Fruit fly (Drosophila melanogaster) whole organism, embryonic: ENCODE measurements around the gene mRpS7.
A peak's percentile ranks its signal among the peaks of the same experiment; 100 is the strongest.

Experiments used
- ATbp ChIP-seq: fragments of 200-800 bp; sonication (Bioruptor generic); optimal IDR thresholded peaks from 2 replicates; lab custom pipeline; 2017; ENCODE audit warnings: missing biosample characterization, mild to moderate bottlenecking, missing genetic modification characterization, missing genetic modification reagents
- Bgb ChIP-seq: fragments of 200-800 bp; sonication (Bioruptor generic); IDR thresholded peaks from 2 replicates; pipeline ENCODE4 v1.3.6; 2022; ENCODE audit warnings: missing biosample characterization, missing genetic modification characterization; ENCODE audit not compliant: partially characterized antibody
- CG10267 ChIP-seq: fragments of 200-800 bp; sonication (Bioruptor generic); optimal IDR thresholded peaks from 2 replicates; lab custom pipeline; 2018; ENCODE audit warnings: missing biosample characterization, mild to moderate bottlenecking, missing genetic modification characterization, moderate library complexity
- CG12219 ChIP-seq: fragments of 200-800 bp; sonication (Bioruptor generic); optimal IDR thresholded peaks from 3 replicates; lab custom pipeline; 2018; ENCODE audit warnings: missing biosample characterization, mild to moderate bottlenecking, missing genetic modification characterization
- CG12744 ChIP-seq: fragments of 200-800 bp; sonication (Bioruptor generic); optimal IDR thresholded peaks from 2 replicates; lab custom pipeline; 2016; ENCODE audit warnings: missing biosample characterization, missing genetic modification characterization
- CG12769 ChIP-seq: fragments of 200-800 bp; sonication (Bioruptor generic); optimal IDR thresholded peaks from 2 replicates; lab custom pipeline; 2019; ENCODE audit warnings: missing biosample characterization, mild to moderate bottlenecking, missing genetic modification characterization, moderate library complexity
- CG12942 ChIP-seq: fragments of 200-800 bp; sonication (Bioruptor generic); optimal IDR thresholded peaks from 3 replicates; lab custom pipeline; 2016; ENCODE audit warnings: missing biosample characterization, missing genetic modification characterization
- CG14860 ChIP-seq: fragments of 200-800 bp; sonication (Bioruptor generic); IDR thresholded peaks from 3 replicates; pipeline ENCODE4 v1.3.6; 2022; ENCODE audit warnings: missing biosample characterization, missing genetic modification characterization; ENCODE audit not compliant: partially characterized antibody
- CG15479 ChIP-seq: fragments of 200-800 bp; sonication (Bioruptor generic); optimal IDR thresholded peaks from 3 replicates; lab custom pipeline; 2019; ENCODE audit warnings: missing biosample characterization, mild to moderate bottlenecking, missing genetic modification characterization, moderate library complexity
- CG16863 ChIP-seq: fragments of 200-800 bp; sonication (Bioruptor generic); optimal IDR thresholded peaks from 3 replicates; lab custom pipeline; 2016; ENCODE audit warnings: missing biosample characterization, missing genetic modification characterization
- CG18599 ChIP-seq: fragments of 200-800 bp; sonication (Bioruptor generic); optimal IDR thresholded peaks from 3 replicates; lab custom pipeline; 2017; ENCODE audit warnings: missing biosample characterization, missing genetic modification characterization, mild to moderate bottlenecking, moderate library complexity, missing genetic modification reagents
- CG2116 ChIP-seq: fragments of 200-800 bp; sonication (Bioruptor generic); optimal IDR thresholded peaks from 3 replicates; lab custom pipeline; 2018; ENCODE audit warnings: missing biosample characterization, mild to moderate bottlenecking, missing genetic modification characterization
- CG31441 ChIP-seq: fragments of 200-800 bp; sonication (Bioruptor generic); IDR thresholded peaks from 2 replicates; pipeline ENCODE4 v1.3.6; 2022; ENCODE audit warnings: missing biosample characterization, missing genetic modification characterization
- CG6791 ChIP-seq: fragments of 200-800 bp; sonication (Bioruptor generic); IDR thresholded peaks from 3 replicates; pipeline ENCODE4 v1.3.6; 2022; ENCODE audit warnings: missing biosample characterization, missing genetic modification characterization; ENCODE audit not compliant: partially characterized antibody
- CG8281 ChIP-seq: fragments of 200-800 bp; sonication (Bioruptor generic); optimal IDR thresholded peaks from 2 replicates; lab custom pipeline; 2018; ENCODE audit warnings: missing biosample characterization, mild to moderate bottlenecking, missing genetic modification characterization, moderate library complexity
- Dad ChIP-seq: fragments of 200-800 bp; sonication (Bioruptor generic); optimal IDR thresholded peaks from 3 replicates; lab custom pipeline; 2016; ENCODE audit warnings: missing biosample characterization, missing genetic modification characterization
- Deaf1 ChIP-seq: fragments of 200-800 bp; optimal IDR thresholded peaks from 3 replicates; lab custom pipeline; 2019; ENCODE audit warnings: missing biosample characterization, mild to moderate bottlenecking, missing genetic modification characterization, moderate library complexity
- Dip3 ChIP-seq: fragments of 200-800 bp; sonication (Bioruptor generic); optimal IDR thresholded peaks from 3 replicates; lab custom pipeline; 2016; ENCODE audit warnings: missing biosample characterization, missing genetic modification characterization
- Doc3 ChIP-seq: fragments of 200-800 bp; sonication (Bioruptor generic); IDR thresholded peaks from 3 replicates; pipeline ENCODE4 v1.3.6; 2022; ENCODE audit warnings: missing biosample characterization, missing genetic modification characterization; ENCODE audit not compliant: partially characterized antibody
- Drgx ChIP-seq: fragments of 200-800 bp; sonication (Bioruptor generic); IDR thresholded peaks from 2 replicates; pipeline ENCODE4 v1.3.6; 2022; ENCODE audit warnings: missing biosample characterization, missing genetic modification characterization
- HHEX ChIP-seq: fragments of 200-800 bp; sonication (Bioruptor generic); optimal IDR thresholded peaks from 3 replicates; lab custom pipeline; 2017; ENCODE audit warnings: missing biosample characterization, mild to moderate bottlenecking, missing genetic modification characterization, missing genetic modification reagents
- HLHmδ ChIP-seq: fragments of 200-800 bp; sonication (Bioruptor generic); optimal IDR thresholded peaks from 2 replicates; lab custom pipeline; 2018; ENCODE audit warnings: missing biosample characterization, mild to moderate bottlenecking, missing genetic modification characterization, moderate library complexity
- NfI ChIP-seq: fragments of 200-800 bp; sonication (Bioruptor generic); optimal IDR thresholded peaks from 3 replicates; lab custom pipeline; 2018; ENCODE audit warnings: missing biosample characterization, mild to moderate bottlenecking, missing genetic modification characterization, moderate library complexity
- Poxn ChIP-seq: fragments of 200-800 bp; sonication (Bioruptor generic); IDR thresholded peaks from 2 replicates; pipeline ENCODE4 v1.3.6; 2022; ENCODE audit warnings: missing biosample characterization, missing genetic modification characterization
- Scr ChIP-seq: fragments of 200-800 bp; sonication (Bioruptor generic); IDR thresholded peaks from 2 replicates; pipeline ENCODE4 v1.3.6; 2022; ENCODE audit warnings: missing biosample characterization, missing genetic modification characterization; ENCODE audit not compliant: partially characterized antibody
- Spps ChIP-seq: fragments of 200-800 bp; sonication (Bioruptor generic); optimal IDR thresholded peaks from 2 replicates; lab custom pipeline; 2018; ENCODE audit warnings: missing biosample characterization, mild to moderate bottlenecking, missing genetic modification characterization
- Xbp1 ChIP-seq: fragments of 200-800 bp; sonication (Bioruptor generic); optimal IDR thresholded peaks from 3 replicates; lab custom pipeline; 2016; ENCODE audit warnings: missing biosample characterization, mild to moderate bottlenecking, missing genetic modification characterization
- al ChIP-seq: fragments of 200-800 bp; sonication (Bioruptor generic); IDR thresholded peaks from 2 replicates; pipeline ENCODE4 v1.3.6; 2022; ENCODE audit warnings: missing biosample characterization, missing genetic modification characterization
- ara ChIP-seq: fragments of 200-800 bp; sonication (Bioruptor generic); IDR thresholded peaks from 2 replicates; pipeline ENCODE4 v1.3.6; 2022; ENCODE audit warnings: missing biosample characterization, missing genetic modification characterization
- bbx ChIP-seq: fragments of 200-800 bp; sonication (Bioruptor generic); IDR thresholded peaks from 2 replicates; pipeline ENCODE4 v1.3.6; 2022; ENCODE audit warnings: missing biosample characterization, missing genetic modification characterization; ENCODE audit not compliant: partially characterized antibody
- dm ChIP-seq: fragments of 200-800 bp; sonication (Bioruptor generic); optimal IDR thresholded peaks from 3 replicates; lab custom pipeline; 2016; ENCODE audit warnings: missing biosample characterization, missing genetic modification characterization
- dysf ChIP-seq: fragments of 200-800 bp; sonication (Bioruptor generic); IDR thresholded peaks from 3 replicates; pipeline ENCODE4 v1.3.6; 2022; ENCODE audit warnings: missing biosample characterization, missing genetic modification characterization
- emc ChIP-seq: fragments of 200-800 bp; sonication (Bioruptor generic); optimal IDR thresholded peaks from 2 replicates; lab custom pipeline; 2016; ENCODE audit warnings: missing biosample characterization, missing genetic modification characterization
- eve ChIP-seq, 2 experiments: fragments of >200 bp; optimal IDR thresholded peaks; 2 replicates each; lab custom pipeline; 2017; ENCODE audit warnings: missing biosample characterization in 2 of 2, missing genetic modification characterization in 2 of 2
- fu2 ChIP-seq: fragments of 200-800 bp; sonication (Bioruptor generic); optimal IDR thresholded peaks from 2 replicates; lab custom pipeline; 2016; ENCODE audit warnings: missing biosample characterization, missing genetic modification characterization
- gce ChIP-seq: fragments of 200-800 bp; sonication (Bioruptor generic); IDR thresholded peaks from 3 replicates; pipeline ENCODE4 v1.3.6; 2022; ENCODE audit warnings: missing biosample characterization, missing genetic modification characterization
- h ChIP-seq: fragments of >200 bp; optimal IDR thresholded peaks from 2 replicates; lab custom pipeline; 2017
- luna ChIP-seq: fragments of 200-800 bp; sonication (Bioruptor generic); optimal IDR thresholded peaks from 2 replicates; lab custom pipeline; 2016; ENCODE audit warnings: missing biosample characterization, missing genetic modification characterization
- maf-S ChIP-seq: fragments of 200-800 bp; sonication (Bioruptor generic); optimal IDR thresholded peaks from 2 replicates; lab custom pipeline; 2016; ENCODE audit warnings: missing biosample characterization, missing genetic modification characterization
- oc ChIP-seq: fragments of 200-800 bp; sonication (Bioruptor generic); optimal IDR thresholded peaks from 2 replicates; lab custom pipeline; 2018; ENCODE audit warnings: missing biosample characterization, mild to moderate bottlenecking, missing genetic modification characterization, moderate library complexity
- pan ChIP-seq, 4 experiments: fragments of >200 bp in 3 of 4; fragments of 200-800 bp in 1 of 4; sonication (Bioruptor generic) in 1 of 4; optimal IDR thresholded peaks in 3 of 4; IDR thresholded peaks in 1 of 4; 2 replicates each; pipeline versions ENCODE4 v1.3.6 to Lab custom; 2017 to 2022; ENCODE audit warnings: missing biosample characterization in 2 of 4, missing genetic modification characterization in 2 of 4, mixed read lengths in 1 of 4
- pb ChIP-seq: fragments of 200-800 bp; sonication (Bioruptor generic); optimal IDR thresholded peaks from 3 replicates; lab custom pipeline; 2016; ENCODE audit warnings: missing biosample characterization, missing genetic modification characterization
- pfk ChIP-seq: fragments of 200-800 bp; sonication (Bioruptor generic); optimal IDR thresholded peaks from 2 replicates; lab custom pipeline; 2018; ENCODE audit warnings: missing biosample characterization, mild to moderate bottlenecking, missing genetic modification characterization, moderate library complexity
- pho ChIP-seq: fragments of 200-800 bp; sonication (Bioruptor generic); optimal IDR thresholded peaks from 2 replicates; lab custom pipeline; 2016; ENCODE audit warnings: missing biosample characterization, missing genetic modification characterization
- pita ChIP-seq: fragments of 200-800 bp; sonication (Bioruptor generic); optimal IDR thresholded peaks from 2 replicates; lab custom pipeline; 2017; ENCODE audit warnings: missing biosample characterization, mild to moderate bottlenecking, missing genetic modification characterization
- run ChIP-seq: fragments of 200-800 bp; sonication (Bioruptor generic); optimal IDR thresholded peaks from 3 replicates; lab custom pipeline; 2018; ENCODE audit warnings: missing biosample characterization, mild to moderate bottlenecking, missing genetic modification characterization
- schlank ChIP-seq: fragments of 200-800 bp; sonication (Bioruptor generic); optimal IDR thresholded peaks from 2 replicates; lab custom pipeline; 2018; ENCODE audit warnings: missing biosample characterization, mild to moderate bottlenecking, missing genetic modification characterization
- ssp ChIP-seq: fragments of 200-800 bp; sonication (Bioruptor generic); IDR thresholded peaks from 2 replicates; pipeline ENCODE4 v1.3.6; 2022; ENCODE audit warnings: missing biosample characterization, missing genetic modification characterization
- zfh1 ChIP-seq: fragments of 200-800 bp; sonication (Bioruptor generic); IDR thresholded peaks from 3 replicates; pipeline ENCODE4 v1.3.6; 2022; ENCODE audit warnings: missing biosample characterization, missing genetic modification characterization

mRpS7 gene

DNA sequence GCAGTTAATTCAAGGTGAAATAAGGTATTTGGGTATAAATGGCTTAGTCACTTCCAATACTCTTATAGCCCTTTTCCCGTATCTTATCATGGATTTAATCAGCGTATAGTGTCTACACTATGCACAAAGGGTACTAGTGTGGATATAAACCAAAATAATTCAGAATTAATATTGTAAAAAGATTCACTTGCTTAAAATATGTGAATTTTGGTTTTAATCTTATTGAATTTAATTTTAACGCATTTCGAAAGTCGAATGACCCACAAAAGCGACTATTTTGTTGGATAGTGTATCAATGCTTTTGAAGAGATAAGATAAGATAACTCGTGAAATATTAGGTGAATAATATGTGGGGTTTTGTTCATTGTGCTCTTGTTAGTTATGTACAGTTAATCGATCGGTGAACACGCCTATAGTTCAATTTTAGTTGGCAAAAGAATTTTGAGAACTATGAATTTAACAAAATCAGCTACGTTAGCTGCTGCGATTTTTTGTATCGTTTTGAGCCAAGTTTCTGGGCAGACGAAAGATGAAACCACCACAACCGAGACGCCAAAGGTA, 4.5 kb upstream of the mRpS7 start, which contains the start of gene CG5096 (continued):
- TF ChIP-seq pfk (GFP tag; lab: Kevin White, UChicago), result no peak
- peak; percentile 68 for TF ChIP-seq fu2 (GFP tag; lab: Kevin White, UChicago)
- TF ChIP-seq Spps (tag; lab: Kevin White, UChicago), result peak; percentile 67
- TF ChIP-seq CG15479, result no peak
- TF ChIP-seq CG14860, result no peak
- peak; percentile 45; the same call in 1 of the 2 replicates for TF ChIP-seq Drgx (GFP tag; lab: Robert Waterston, UW)
- TF ChIP-seq bbx, result no peak
- TF ChIP-seq pb (GFP tag; lab: Kevin White, UChicago), result no peak
- peak; percentile 89 for TF ChIP-seq NfI (GFP tag; lab: Kevin White, UChicago)
- peak; percentile 84 for TF ChIP-seq schlank (tag; lab: Kevin White, UChicago)
- no peak for TF ChIP-seq pan (optimal IDR thresholded peaks at IDR 0.05; lab: Kevin White, UChicago)
- TF ChIP-seq pan (GFP tag; optimal IDR thresholded peaks at IDR 0.05 in 1 of 2, IDR thresholded peaks at IDR 0.05 in 1 of 2), result peak in 1 of 2 experiments; percentile 91
- peak; percentile 79 for TF ChIP-seq ara (GFP tag; lab: Robert Waterston, UW)
- no peak for TF ChIP-seq CG6791 (GFP tag; lab: Robert Waterston, UW)
- TF ChIP-seq Dad (GFP tag; lab: Kevin White, UChicago), result peak; percentile 51
- no peak for TF ChIP-seq h
- TF ChIP-seq CG12219, result peak; percentile 89
- peak; percentile 80 for TF ChIP-seq CG10267
- TF ChIP-seq Bgb (GFP tag; lab: Robert Waterston, UW), result no peak
- TF ChIP-seq dysf, result peak; percentile 90
- TF ChIP-seq gce (GFP tag; lab: Robert Waterston, UW), result no peak; the same call in 2 of the 3 replicates
- peak; percentile 78 for TF ChIP-seq Xbp1 (GFP tag; lab: Kevin White, UChicago)
- TF ChIP-seq oc (tag; lab: Kevin White, UChicago), result no peak
- TF ChIP-seq CG12942 (GFP tag; lab: Kevin White, UChicago), result peak; percentile 76
- peak; percentile 87 for TF ChIP-seq zfh1 (GFP tag; lab: Robert Waterston, UW)
- peak; percentile 52; the same call in 1 of the 2 replicates for TF ChIP-seq Poxn
- TF ChIP-seq run (tag; lab: Kevin White, UChicago), result peak; percentile 83
- TF ChIP-seq pita (GFP tag; lab: Kevin White, UChicago), result no peak
- TF ChIP-seq ATbp (GFP tag; lab: Kevin White, UChicago), result peak; percentile 82
- no peak for TF ChIP-seq Scr (GFP tag; lab: Robert Waterston, UW)
- TF ChIP-seq Dip3 (GFP tag; lab: Kevin White, UChicago), result peak; percentile 87
- peak; percentile 67 for TF ChIP-seq maf-S (GFP tag; lab: Kevin White, UChicago)
- no peak for TF ChIP-seq HLHmδ
- TF ChIP-seq ssp (GFP tag; lab: Robert Waterston, UW), result peak; percentile 62
- peak; percentile 97 for TF ChIP-seq CG18599
- peak; percentile 45 for TF ChIP-seq luna (GFP tag; lab: Kevin White, UChicago)
- peak; percentile 49 for TF ChIP-seq CG2116 (GFP tag; lab: Kevin White, UChicago)
- TF ChIP-seq HHEX (GFP tag; lab: Kevin White, UChicago), result peak; percentile 90
- peak; percentile 72 for TF ChIP-seq CG8281 (tag; lab: Kevin White, UChicago)
- peak; percentile 82 for TF ChIP-seq CG12744 (GFP tag; lab: Kevin White, UChicago)
- no peak for TF ChIP-seq Doc3 (GFP tag; lab: Robert Waterston, UW)
- peak; percentile 59 for TF ChIP-seq emc (GFP tag; lab: Kevin White, UChicago)
- peak; percentile 84 for TF ChIP-seq pho (GFP tag; lab: Kevin White, UChicago)
- peak; percentile 87 for TF ChIP-seq CG31441 (GFP tag; lab: Robert Waterston, UW)
- peak; percentile 75 for TF ChIP-seq Deaf1 (tag; lab: Kevin White, UChicago)
- peak in 1 of 2 experiments; percentile 78 for TF ChIP-seq eve (GFP tag; optimal IDR thresholded peaks at IDR 0.05; lab: Kevin White, UChicago)
- peak; percentile 55 for TF ChIP-seq dm (GFP tag; lab: Kevin White, UChicago)
- TF ChIP-seq CG12769 (tag; lab: Kevin White, UChicago), result peak; percentile 95
- TF ChIP-seq al (GFP tag; lab: Robert Waterston, UW), result peak; percentile 78
- TF ChIP-seq CG16863 (GFP tag; lab: Kevin White, UChicago), result peak; percentile 71
